Fruit fly (Drosophila melanogaster) Kc167 (cell line): ENCODE measurements around the gene CG43347.

ENCODE experiments used
- Myc ChIP-seq: fragments of >200 bp; optimal IDR thresholded peaks from 2 replicates; lab custom pipeline; 2017; ENCODE audit warnings: missing external identifiers
- Sin3A ChIP-seq: fragments of >200 bp; optimal IDR thresholded peaks from 2 replicates; lab custom pipeline; 2018; ENCODE audit warnings: missing external identifiers
- h ChIP-seq: fragments of >200 bp; optimal IDR thresholded peaks from 3 replicates; lab custom pipeline; 2018; ENCODE audit warnings: missing external identifiers
- insv ChIP-seq: fragments of >200 bp; optimal IDR thresholded peaks from 3 replicates; lab custom pipeline; 2018; ENCODE audit warnings: missing external identifiers
- psq ChIP-seq: fragments of >200 bp; optimal IDR thresholded peaks from 2 replicates; lab custom pipeline; 2017; ENCODE audit warnings: missing external identifiers
- ttk ChIP-seq: sonication (Bioruptor generic); optimal IDR thresholded peaks from 2 replicates; lab custom pipeline; 2017; ENCODE audit warnings: missing external identifiers

- TF ChIP-seq psq (no peak), ttk (lab: Kevin White, UChicago) (no peak), h (lab: Kevin White, UChicago) (no peak), Myc (lab: Kevin White, UChicago) (no peak), Sin3A (lab: Kevin White, UChicago) (no peak), insv (lab: Kevin White, UChicago) (no peak)
Observed at dm6 chrX:10586173-10586572, 33.8 kb downstream of the CG43347 start.
